Worm (Caenorhabditis elegans): ENCODE results near the gene C24A3.4.

The C24A3.4 gene

ce11 chrX:9015420-9015819 is 23.2 kb downstream of the C24A3.4 start, which contains the start of gene T25B6.4:
Gene T25B6.4, plus strand, starts transcription at chrX:9015720.
- TF ChIP-seq zip-4 (GFP tag; optimal IDR thresholded peaks at IDR 0.05), result no peak
- TF ChIP-seq efl-1 (optimal IDR thresholded peaks at IDR 0.05), result no peak
- no peak for TF ChIP-seq efl-1 (GFP tag; optimal IDR thresholded peaks at IDR 0.05 in 1 of 2)
- TF ChIP-seq efl-3 (GFP tag; optimal IDR thresholded peaks at IDR 0.05), result no peak
- TF ChIP-seq skn-1 (tag; optimal IDR thresholded peaks at IDR 0.05), result no peak
- no peak for TF ChIP-seq unc-130 (tag; optimal IDR thresholded peaks at IDR 0.05)
- TF ChIP-seq dpl-1 (GFP tag; optimal IDR thresholded peaks at IDR 0.05), result no peak
- no peak for TF ChIP-seq aly-2 (tag; optimal IDR thresholded peaks at IDR 0.05)

- no peak for TF ChIP-seq ztf-4 (tag; optimal IDR thresholded peaks at IDR 0.05)
- no peak for TF ChIP-seq jun-1 (tag; optimal IDR thresholded peaks at IDR 0.05)
- no peak for TF ChIP-seq fkh-8 (tag; optimal IDR thresholded peaks at IDR 0.05)
- TF ChIP-seq lin-14 (GFP tag; optimal IDR thresholded peaks at IDR 0.05), result no peak
- no peak for TF ChIP-seq snpc-4 (tag; optimal IDR thresholded peaks at IDR 0.05)
- TF ChIP-seq grh-1 (GFP tag; IDR thresholded peaks at IDR 0.05), result no peak
- no peak for TF ChIP-seq zag-1 (tag; optimal IDR thresholded peaks at IDR 0.05)
- TF ChIP-seq efl-1 (optimal IDR thresholded peaks at IDR 0.05), result no peak
- no peak for TF ChIP-seq efl-1 (GFP tag; optimal IDR thresholded peaks at IDR 0.05 in 1 of 2)
- TF ChIP-seq unc-98 (GFP tag; IDR thresholded peaks at IDR 0.05), result no peak
- no peak for TF ChIP-seq fos-1 (tag; optimal IDR thresholded peaks at IDR 0.05)
- TF ChIP-seq lir-3 (tag; optimal IDR thresholded peaks at IDR 0.05; ENCODE audit: poor library complexity), result no peak
- TF ChIP-seq nhr-77 (tag; optimal IDR thresholded peaks at IDR 0.05), result no peak
- no peak for TF ChIP-seq lsy-2 (tag; optimal IDR thresholded peaks at IDR 0.05)
- no peak for TF ChIP-seq ztf-11 (tag; optimal IDR thresholded peaks at IDR 0.05)
- no peak for TF ChIP-seq nhr-84 (tag; optimal IDR thresholded peaks at IDR 0.05)
Measured at ce11 chrX:9021645-9022044, 29.4 kb downstream of the C24A3.4 start, which contains the start of gene T25B6.5. Gene T25B6.5, minus strand, starts transcription at chrX:9021745.

ce11 chrX:9022779-9023178 is 30.6 kb downstream of the C24A3.4 start, which contains the start of gene T25B6.6:
Gene T25B6.6, minus strand, starts transcription at chrX:9022879.
- TF ChIP-seq nhr-90 (tag; optimal IDR thresholded peaks at IDR 0.05; ENCODE audit: poor library complexity), result no peak
- no peak for TF ChIP-seq ceh-90 (tag; optimal IDR thresholded peaks at IDR 0.05)
- TF ChIP-seq nhr-28 (tag; optimal IDR thresholded peaks at IDR 0.05), result no peak
- no peak for TF ChIP-seq aly-2 (tag; optimal IDR thresholded peaks at IDR 0.05)
- TF ChIP-seq ceh-88 (GFP tag; IDR thresholded peaks at IDR 0.05), result no peak
- no peak for TF ChIP-seq ztf-11 (tag; optimal IDR thresholded peaks at IDR 0.05)
- no peak for TF ChIP-seq pax-3 (tag; optimal IDR thresholded peaks at IDR 0.05)
- TF ChIP-seq dpl-1 (GFP tag; optimal IDR thresholded peaks at IDR 0.05), result no peak
- no peak for TF ChIP-seq C34B4.2 (tag; optimal IDR thresholded peaks at IDR 0.05)
- TF ChIP-seq unc-30 (tag; optimal IDR thresholded peaks at IDR 0.05), result no peak
- no peak for TF ChIP-seq zag-1 (tag; optimal IDR thresholded peaks at IDR 0.05)
- TF ChIP-seq ces-1 (GFP tag; optimal IDR thresholded peaks at IDR 0.05), result no peak
- no peak for TF ChIP-seq mep-1 (tag; optimal IDR thresholded peaks at IDR 0.05)

- TF ChIP-seq egl-27 (tag; optimal IDR thresholded peaks at IDR 0.05), result no peak
- no peak for TF ChIP-seq nhr-47 (tag; optimal IDR thresholded peaks at IDR 0.05)
- no peak for TF ChIP-seq unc-86 (tag; optimal IDR thresholded peaks at IDR 0.05)
- TF ChIP-seq snu-23 (GFP tag; optimal IDR thresholded peaks at IDR 0.05), result no peak
- no peak for TF ChIP-seq zip-4 (GFP tag; optimal IDR thresholded peaks at IDR 0.05)
- TF ChIP-seq ztf-4 (tag; optimal IDR thresholded peaks at IDR 0.05), result no peak
- no peak for TF ChIP-seq jun-1 (tag; optimal IDR thresholded peaks at IDR 0.05)
- no peak for TF ChIP-seq sox-4 (tag; optimal IDR thresholded peaks at IDR 0.05)
- no peak for TF ChIP-seq nhr-76 (tag; optimal IDR thresholded peaks at IDR 0.05)
- TF ChIP-seq lsy-2 (tag; optimal IDR thresholded peaks at IDR 0.05), result no peak
- no peak for TF ChIP-seq blmp-1 (tag; optimal IDR thresholded peaks at IDR 0.05)
- TF ChIP-seq xbp-1 (tag; optimal IDR thresholded peaks at IDR 0.05), result no peak
- no peak for TF ChIP-seq nhr-77 (tag; optimal IDR thresholded peaks at IDR 0.05)
- TF ChIP-seq ets-5 (GFP tag; IDR thresholded peaks at IDR 0.05), result no peak
- no peak for TF ChIP-seq dsc-1 (tag; optimal IDR thresholded peaks at IDR 0.05)
- TF ChIP-seq lin-35 (GFP tag; optimal IDR thresholded peaks at IDR 0.05), result no peak
- no peak for TF ChIP-seq fos-1 (tag; optimal IDR thresholded peaks at IDR 0.05)
Measured at ce11 chrX:9023816-9024215, 31.6 kb downstream of the C24A3.4 start.
